Worm (Caenorhabditis elegans): Measurements from ENCODE around the gene nft-1.

Gene nft-1

DNA sequence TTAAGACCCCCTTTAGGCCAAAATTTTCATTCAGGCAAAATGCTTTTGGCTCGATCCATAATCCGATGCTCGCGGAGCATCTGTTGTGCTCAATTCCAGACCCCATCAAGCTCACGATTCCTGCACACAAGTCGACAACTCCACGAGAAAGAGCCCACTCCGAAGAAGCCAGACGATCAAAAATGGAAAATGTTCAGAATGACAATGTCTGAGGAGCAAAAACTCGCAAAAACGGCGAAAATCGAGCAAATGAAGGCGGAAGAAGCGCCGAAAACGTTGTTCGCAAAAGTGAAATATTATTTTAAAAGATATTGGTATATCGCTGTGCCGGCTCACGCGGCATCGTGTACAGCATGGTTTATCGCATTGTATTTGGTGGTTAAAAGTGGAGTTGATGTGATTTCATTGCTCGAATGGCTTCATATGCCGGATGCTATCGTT lies 2.0 kb upstream of the nft-1 start, which contains the start of gene Y56A3A.22 (continued):
- no peak for TF ChIP-seq fkh-10 (GFP tag; optimal IDR thresholded peaks at IDR 0.05)
- no peak for TF ChIP-seq nhr-19 (GFP tag; conservative IDR thresholded peaks at IDR 0.05)
- no peak for TF ChIP-seq nhr-20 (tag; optimal IDR thresholded peaks at IDR 0.05)
- TF ChIP-seq elt-2 (tag; optimal IDR thresholded peaks at IDR 0.05): peak; percentile 29
- TF ChIP-seq nhr-11 (tag; optimal IDR thresholded peaks at IDR 0.05): no peak
- TF ChIP-seq snu-23 (GFP tag; optimal IDR thresholded peaks at IDR 0.05): peak; percentile 14
- TF ChIP-seq dsc-1 (tag; optimal IDR thresholded peaks at IDR 0.05): no peak
- TF ChIP-seq nhr-71 (tag; optimal IDR thresholded peaks at IDR 0.05): peak; percentile 62
- no peak for TF ChIP-seq isw-1 (GFP tag; IDR thresholded peaks at IDR 0.05)
- TF ChIP-seq zip-4 (GFP tag; optimal IDR thresholded peaks at IDR 0.05): peak; percentile 27
- no peak for TF ChIP-seq C34B4.2 (tag; optimal IDR thresholded peaks at IDR 0.05)
- no peak for TF ChIP-seq aha-1 (tag; optimal IDR thresholded peaks at IDR 0.05)
- peak; percentile 33 for TF ChIP-seq pax-3 (tag; optimal IDR thresholded peaks at IDR 0.05)
- no peak for TF ChIP-seq nhr-28 (tag; optimal IDR thresholded peaks at IDR 0.05)
- peak in 1 of 2 experiments; percentile 7 for TF ChIP-seq lsy-2 (tag; optimal IDR thresholded peaks at IDR 0.05)
- TF ChIP-seq rnt-1 (tag; optimal IDR thresholded peaks at IDR 0.05): peak; percentile 39
- TF ChIP-seq ceh-82 (tag; optimal IDR thresholded peaks at IDR 0.05): no peak
- TF ChIP-seq aly-2 (tag; optimal IDR thresholded peaks at IDR 0.05): peak; percentile 70
- peak; percentile 57 for TF ChIP-seq nhr-90 (tag; optimal IDR thresholded peaks at IDR 0.05; ENCODE audit: poor library complexity)
- TF ChIP-seq grh-1 (GFP tag; IDR thresholded peaks at IDR 0.05): peak; percentile 25
- peak; percentile 7 for TF ChIP-seq tbx-2 (tag; optimal IDR thresholded peaks at IDR 0.05)
- TF ChIP-seq mab-9 (GFP tag; IDR thresholded peaks at IDR 0.05): no peak
- TF ChIP-seq vab-15 (tag; optimal IDR thresholded peaks at IDR 0.05): no peak
- no peak for TF ChIP-seq hpl-2 (GFP tag; optimal IDR thresholded peaks at IDR 0.05)

DNA sequence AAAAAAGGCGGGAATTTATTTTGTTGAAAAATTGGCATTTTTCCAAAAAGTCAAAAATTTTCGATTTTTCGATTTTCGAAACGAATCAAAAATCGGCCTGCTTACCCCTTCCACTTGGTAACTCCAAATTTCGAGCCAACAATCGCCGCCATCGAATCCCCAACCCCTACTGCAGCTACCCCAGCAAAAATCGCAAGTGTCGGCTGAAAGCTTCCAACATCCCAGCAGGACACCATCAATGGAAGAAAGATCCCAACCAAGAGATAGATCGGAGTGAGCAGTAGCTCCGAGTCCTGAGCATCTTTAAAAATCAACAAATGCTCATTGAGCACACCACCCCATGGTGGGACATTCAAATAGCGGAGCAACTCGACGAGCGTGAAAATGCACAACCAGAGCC lies 7.2 kb downstream of the nft-1 start:
- no peak for TF ChIP-seq efl-1 (optimal IDR thresholded peaks at IDR 0.05)
- peak in 1 of 2 experiments; percentile 54 for TF ChIP-seq efl-1 (GFP tag; optimal IDR thresholded peaks at IDR 0.05 in 1 of 2)
- no peak for TF ChIP-seq ceh-90 (tag; optimal IDR thresholded peaks at IDR 0.05)
- TF ChIP-seq ceh-63 (GFP tag; optimal IDR thresholded peaks at IDR 0.05): no peak
- TF ChIP-seq egl-13 (tag; optimal IDR thresholded peaks at IDR 0.05): no peak
- TF ChIP-seq snu-23 (GFP tag; optimal IDR thresholded peaks at IDR 0.05): no peak
- TF ChIP-seq jun-1 (tag; optimal IDR thresholded peaks at IDR 0.05): no peak
- no peak for TF ChIP-seq unc-130 (tag; optimal IDR thresholded peaks at IDR 0.05)
- TF ChIP-seq Y116A8C.19 (tag; optimal IDR thresholded peaks at IDR 0.05; ENCODE audit: borderline replicate concordance): no peak
- no peak for TF ChIP-seq zip-4 (GFP tag; optimal IDR thresholded peaks at IDR 0.05)
- TF ChIP-seq lin-13 (GFP tag; optimal IDR thresholded peaks at IDR 0.05): no peak
- 0 out of 2 replicates have a peak, but pooled peaks have one; percentile 2 for TF ChIP-seq nhr-19 (GFP tag; conservative IDR thresholded peaks at IDR 0.05)
- no peak for TF ChIP-seq swsn-7 (tag; optimal IDR thresholded peaks at IDR 0.05)
- TF ChIP-seq C34B4.2 (tag; optimal IDR thresholded peaks at IDR 0.05): no peak
- TF ChIP-seq C04F5.9 (tag; optimal IDR thresholded peaks at IDR 0.05): no peak
- no peak for TF ChIP-seq dpl-1 (GFP tag; optimal IDR thresholded peaks at IDR 0.05)
- TF ChIP-seq nhr-90 (tag; optimal IDR thresholded peaks at IDR 0.05; ENCODE audit: poor library complexity): no peak

DNA sequence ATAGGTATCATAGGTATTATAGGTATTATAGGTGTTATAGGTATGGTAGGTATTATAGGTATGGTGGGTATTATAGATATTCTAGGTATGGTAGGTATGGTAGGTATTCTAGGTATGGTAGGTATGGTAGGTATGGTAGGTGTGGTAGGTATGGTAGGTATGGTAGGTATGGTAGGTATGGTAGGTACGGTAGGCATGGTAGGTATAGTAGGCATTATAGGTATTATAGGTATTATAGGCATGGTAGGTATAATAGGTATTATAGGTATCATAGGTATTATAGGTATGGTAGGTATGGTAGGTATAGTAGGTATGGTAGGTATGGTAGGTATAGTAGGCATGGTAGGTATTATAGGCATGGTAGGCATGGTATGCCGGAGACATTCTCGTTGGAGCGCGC lies 8.3 kb downstream of the nft-1 start:
- TF ChIP-seq dsc-1 (tag; optimal IDR thresholded peaks at IDR 0.05) (no peak), fkh-4 (tag; optimal IDR thresholded peaks at IDR 0.05; ENCODE audit: borderline replicate concordance) (no peak), nhr-76 (tag; optimal IDR thresholded peaks at IDR 0.05) (no peak), lin-13 (GFP tag; optimal IDR thresholded peaks at IDR 0.05) (no peak), ces-1 (GFP tag; optimal IDR thresholded peaks at IDR 0.05) (no peak), nhr-85 (tag) (peak; percentile 30), fos-1 (tag; optimal IDR thresholded peaks at IDR 0.05) (no peak)
